Worm (Caenorhabditis elegans): ENCODE measurements around the gene sre-49.
A peak's percentile ranks its signal among the peaks of the same experiment; 100 is the strongest.

The sre-49 gene

ce11 chrII:12343710-12344109 lies 25.1 kb downstream of the sre-49 start:
- TF ChIP-seq hmg-1.1 (GFP tag; IDR thresholded peaks at IDR 0.05) (no peak), cey-2 (tag; optimal IDR thresholded peaks at IDR 0.05; ENCODE audit: borderline replicate concordance, insufficient read depth) (no peak), R02D3.7 (tag; optimal IDR thresholded peaks at IDR 0.05) (no peak), mxl-3 (GFP tag; optimal IDR thresholded peaks at IDR 0.05) (no peak), unc-39 (tag; optimal IDR thresholded peaks at IDR 0.05) (no peak), lin-39 (tag; optimal IDR thresholded peaks at IDR 0.05) (no peak), T26A8.4 (GFP tag; IDR thresholded peaks at IDR 0.05) (no peak), php-3 (GFP tag; IDR thresholded peaks at IDR 0.05) (no peak), F49E8.2 (tag; optimal IDR thresholded peaks at IDR 0.05; ENCODE audit: borderline replicate concordance) (no peak), nhr-76 (tag; optimal IDR thresholded peaks at IDR 0.05) (no peak), ceh-44 (GFP tag; IDR thresholded peaks at IDR 0.05) (no peak), zfp-2 (tag; optimal IDR thresholded peaks at IDR 0.05) (no peak), dmd-8 (GFP tag; IDR thresholded peaks at IDR 0.05) (no peak), hlh-11 (tag; optimal IDR thresholded peaks at IDR 0.05) (no peak)

ce11 chrII:12344787-12345186 lies 26.1 kb downstream of the sre-49 start, which contains the start of gene C44C11.6:
TSS of gene C44C11.6 (plus strand) at chrII:12344809.
- TF ChIP-seq dmd-6 (GFP tag; IDR thresholded peaks at IDR 0.05) (0 out of 2 replicates have a peak, but pooled peaks have one; percentile 14), lin-15B (tag; optimal IDR thresholded peaks at IDR 0.05) (no peak), tra-1 (GFP tag; IDR thresholded peaks at IDR 0.05) (0 out of 2 replicates have a peak, but pooled peaks have one; percentile 4), madf-9 (GFP tag; conservative IDR thresholded peaks at IDR 0.05) (no peak), egl-43 (GFP tag; IDR thresholded peaks at IDR 0.05) (0 out of 2 replicates have a peak, but pooled peaks have one; percentile 16), ZK546.5 (tag; optimal IDR thresholded peaks at IDR 0.05) (no peak), nhr-28 (tag; optimal IDR thresholded peaks at IDR 0.05) (no peak), snpc-4 (tag; optimal IDR thresholded peaks at IDR 0.05) (no peak), egl-27 (tag; optimal IDR thresholded peaks at IDR 0.05) (no peak), mxl-2 (GFP tag; conservative IDR thresholded peaks at IDR 0.05) (0 out of 2 replicates have a peak, but pooled peaks have one; percentile 8), lin-13 (GFP tag; optimal IDR thresholded peaks at IDR 0.05) (peak; percentile 68), zfp-2 (tag; optimal IDR thresholded peaks at IDR 0.05) (no peak), zip-2 (tag; optimal IDR thresholded peaks at IDR 0.05) (no peak), lin-38 (GFP tag; IDR thresholded peaks at IDR 0.05) (peak; percentile 40), snpc-1.2 (GFP tag; IDR thresholded peaks at IDR 0.05) (0 out of 2 replicates have a peak, but pooled peaks have one; percentile 26), jun-1 (tag; optimal IDR thresholded peaks at IDR 0.05) (no peak), spr-1 (tag; optimal IDR thresholded peaks at IDR 0.05) (no peak), duxl-1 (tag; optimal IDR thresholded peaks at IDR 0.05; ENCODE audit: poor library complexity) (peak; percentile 13), hmg-1.1 (GFP tag; IDR thresholded peaks at IDR 0.05) (peak; percentile 50; the same call in 1 of the 2 replicates), nhr-111 (GFP tag; optimal IDR thresholded peaks at IDR 0.05) (peak; percentile 24), tag-97 (GFP tag; IDR thresholded peaks at IDR 0.05) (no peak), lir-3 (tag; optimal IDR thresholded peaks at IDR 0.05) (no peak), mes-2 (tag; optimal IDR thresholded peaks at IDR 0.05; ENCODE audit: poor library complexity, severe bottlenecking) (no peak), dve-1 (tag; optimal IDR thresholded peaks at IDR 0.05; ENCODE audit: insufficient read depth) (peak; percentile 13), nhr-102 (tag; optimal IDR thresholded peaks at IDR 0.05) (peak; percentile 19), hlh-30 (tag; optimal IDR thresholded peaks at IDR 0.05; ENCODE audit: insufficient read depth) (no peak), mdt-29 (GFP tag; IDR thresholded peaks at IDR 0.05) (no peak), daf-19 (GFP tag; conservative IDR thresholded peaks at IDR 0.05) (no peak), F37D6.2 (tag; optimal IDR thresholded peaks at IDR 0.05) (no peak), Y5F2A.4 (GFP tag; optimal IDR thresholded peaks at IDR 0.05) (no peak), D1046.2 (GFP tag; IDR thresholded peaks at IDR 0.05) (peak; percentile 67), arid-1 (GFP tag; conservative IDR thresholded peaks at IDR 0.05) (no peak), ctbp-1 (GFP tag; IDR thresholded peaks at IDR 0.05) (0 out of 2 replicates have a peak, but pooled peaks have one; percentile 52), hif-1 (tag; optimal IDR thresholded peaks at IDR 0.05) (no peak), set-16 (GFP tag; IDR thresholded peaks at IDR 0.05) (peak; percentile 57), dmd-9 (GFP tag; IDR thresholded peaks at IDR 0.05) (no peak), nhr-237 (tag; optimal IDR thresholded peaks at IDR 0.05) (no peak), nhr-76 (tag; optimal IDR thresholded peaks at IDR 0.05) (no peak)

Measured in whole organism, L4 larva.